Worm (Caenorhabditis elegans) whole organism, L4 larva: ENCODE results near the gene rsef-1.

Source experiments
- Y5F2A.4 ChIP-seq: fragments of 200-800 bp; sonication (Bioruptor generic); optimal IDR thresholded peaks from 2 replicates; lab custom pipeline; 2018; ENCODE audit warnings: mild to moderate bottlenecking, missing genetic modification characterization, missing compliant biosample characterization
- ZK546.5 ChIP-seq, 2 experiments: sonication (generic microtip); optimal IDR thresholded peaks; 2 replicates each; lab custom pipeline; 2017; ENCODE audit warnings: missing biosample characterization in 2 of 2, missing genetic modification characterization in 2 of 2
- aha-1 ChIP-seq: fragments of 150-350 bp; peaks from one replicate; lab custom pipeline; 2014; ENCODE audit warnings: missing biosample characterization, missing genetic modification characterization
- ceh-20 ChIP-seq: fragments of 200-800 bp; sonication (Bioruptor generic); IDR thresholded peaks from 2 replicates; pipeline ENCODE4 v1.3.6; 2022; ENCODE audit warnings: missing genetic modification reagents, missing genetic modification characterization, missing compliant biosample characterization
- dpl-1 ChIP-seq: fragments of 150-350 bp; optimal IDR thresholded peaks from 2 replicates; lab custom pipeline; 2014; ENCODE audit warnings: missing biosample characterization, missing genetic modification reagents, missing genetic modification characterization
- lin-15B ChIP-seq: fragments of 150-350 bp; sonication (generic microtip); optimal IDR thresholded peaks from 3 replicates; lab custom pipeline; 2014; ENCODE audit warnings: missing biosample characterization, missing genetic modification characterization
- lsy-2 ChIP-seq, 2 experiments: fragments of 150-350 bp in 1 of 2; sonication (generic microtip) in 1 of 2; optimal IDR thresholded peaks; 2 replicates each; lab custom pipeline; 2014 to 2017; ENCODE audit warnings: missing biosample characterization in 2 of 2, missing genetic modification characterization in 2 of 2
- pha-4 ChIP-seq, 2 experiments: fragments of 150-350 bp in 1 of 2; fragments of 200-800 bp in 1 of 2; sonication (Bioruptor generic) in 1 of 2; IDR thresholded peaks in 1 of 2; optimal IDR thresholded peaks in 1 of 2; 2 replicates each; pipeline versions ENCODE4 v1.3.6 to Lab custom; 2014 to 2022; ENCODE audit warnings: missing genetic modification characterization in 2 of 2, missing genetic modification reagents in 2 of 2, missing biosample characterization in 1 of 2, missing compliant biosample characterization in 1 of 2
- pqm-1 ChIP-seq: sonication (generic microtip); optimal IDR thresholded peaks from 2 replicates; lab custom pipeline; 2017; ENCODE audit warnings: missing biosample characterization, missing genetic modification characterization
- rbr-2 ChIP-seq: sonication (generic microtip); optimal IDR thresholded peaks from 2 replicates; lab custom pipeline; 2016; ENCODE audit warnings: missing genotype, missing genetic modification characterization, missing compliant biosample characterization
- snpc-4 ChIP-seq: fragments of 150-350 bp; optimal IDR thresholded peaks from 2 replicates; lab custom pipeline; 2014; ENCODE audit warnings: missing biosample characterization, missing genetic modification characterization
- unc-130 ChIP-seq: sonication (generic microtip); optimal IDR thresholded peaks from 2 replicates; lab custom pipeline; 2016; ENCODE audit warnings: missing genetic modification reagents, missing genetic modification characterization, missing compliant biosample characterization

DNA sequence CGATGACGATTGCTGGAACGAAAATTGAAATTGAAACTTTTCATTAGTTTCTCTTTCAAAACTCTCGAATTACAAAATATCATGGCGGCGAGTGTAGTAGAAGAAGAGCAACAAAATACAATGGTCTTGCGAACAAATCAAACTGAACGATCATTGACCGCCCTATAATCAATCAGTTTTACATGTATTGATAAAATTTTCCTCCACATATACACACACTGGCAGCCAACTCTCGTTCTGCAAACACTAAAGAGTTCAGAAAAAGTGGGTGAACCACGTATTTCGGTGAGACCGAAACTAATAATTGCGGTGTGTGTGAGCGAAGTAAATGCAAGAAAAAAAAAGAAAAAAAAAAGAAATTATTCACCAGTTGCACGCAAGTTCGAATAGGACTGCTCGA, 12.0 kb downstream of the rsef-1 start:
- TF ChIP-seq dpl-1 (GFP tag; lab: Kevin White, UChicago) (no peak), lin-15B (no peak), rbr-2 (no peak), pha-4 (GFP tag; IDR thresholded peaks at IDR 0.05; lab: Robert Waterston, UW) (no peak), pha-4 (tag; optimal IDR thresholded peaks at IDR 0.05; lab: Kevin White, UChicago) (no peak), snpc-4 (no peak), pqm-1 (tag; lab: Kevin White, UChicago) (peak; percentile 28), ZK546.5 (tag; optimal IDR thresholded peaks at IDR 0.05; lab: Kevin White, UChicago) (no peak), Y5F2A.4 (GFP tag; lab: Kevin White, UChicago) (no peak), unc-130 (no peak), lsy-2 (tag; optimal IDR thresholded peaks at IDR 0.05; lab: Kevin White, UChicago) (no peak), aha-1 (tag; lab: Kevin White, UChicago) (peak; percentile 25), ceh-20 (GFP tag; lab: Robert Waterston, UW) (no peak)
